Fruit fly (Drosophila melanogaster): Measurements from ENCODE around the gene CG33099.

dm6 chr3R:22531801-22532200, 1.4 kb upstream of the CG33099 start, which contains the start of gene CG33093:
- TF ChIP-seq OdsH (GFP tag; optimal IDR thresholded peaks at IDR 0.05) (no peak), vri (GFP tag; optimal IDR thresholded peaks at IDR 0.05) (no peak), Hr38 (GFP tag; optimal IDR thresholded peaks at IDR 0.05) (no peak), CG1621 (tag; optimal IDR thresholded peaks at IDR 0.05) (no peak), Sox14 (GFP tag; optimal IDR thresholded peaks at IDR 0.05) (peak; percentile 59), dsx (GFP tag; optimal IDR thresholded peaks at IDR 0.05; ENCODE audit: poor library complexity, severe bottlenecking) (no peak), fd85E (GFP tag; optimal IDR thresholded peaks at IDR 0.05) (no peak), esn (GFP tag; optimal IDR thresholded peaks at IDR 0.05) (no peak), Sox102F (GFP tag; optimal IDR thresholded peaks at IDR 0.05) (no peak), Ets96B (tag; optimal IDR thresholded peaks at IDR 0.05) (no peak)

Data from whole organism, prepupa.